Worm (Caenorhabditis elegans): Measurements from ENCODE around the gene Y110A2AL.7.

Gene Y110A2AL.7

ce11 chrII:2843088-2843487 is at the start of gene Y110A2AL.7:
TSS of gene Y110A2AL.7 (minus strand) at chrII:2843188.
- TF ChIP-seq cog-1 (tag; optimal IDR thresholded peaks at IDR 0.05) (no peak), med-1 (GFP tag; optimal IDR thresholded peaks at IDR 0.05; ENCODE audit: insufficient read depth) (no peak)

- peak; percentile 86 for TF ChIP-seq flt-1 (GFP tag; IDR thresholded peaks at IDR 0.05)
- peak; percentile 69 for TF ChIP-seq cog-1 (tag; optimal IDR thresholded peaks at IDR 0.05)
- no peak for TF ChIP-seq med-1 (GFP tag; optimal IDR thresholded peaks at IDR 0.05; ENCODE audit: insufficient read depth)
- peak; percentile 93 for TF ChIP-seq T22C8.4 (GFP tag; IDR thresholded peaks at IDR 0.05)
- TF ChIP-seq ref-1 (GFP tag; conservative IDR thresholded peaks at IDR 0.05), result no peak
- TF ChIP-seq ztf-29 (GFP tag; IDR thresholded peaks at IDR 0.05), result no peak
- peak; percentile 71; the same call in 1 of the 2 replicates for TF ChIP-seq klf-2 (GFP tag; conservative IDR thresholded peaks at IDR 0.05)
- peak; percentile 82 for TF ChIP-seq ztf-23 (GFP tag; IDR thresholded peaks at IDR 0.05)
Measured at ce11 chrII:2888957-2889630, 46.1 kb upstream of the Y110A2AL.7 start, which contains the start of gene pinn-1. TSS of gene pinn-1 (minus strand) at chrII:2889007.

ce11 chrII:2885518-2886449 is 42.8 kb upstream of the Y110A2AL.7 start:
- TF ChIP-seq T22C8.4 (GFP tag; IDR thresholded peaks at IDR 0.05) (peak; percentile 60), flt-1 (GFP tag; IDR thresholded peaks at IDR 0.05) (no peak)

ce11 chrII:2884810-2885209 is 41.8 kb upstream of the Y110A2AL.7 start, which contains the start of gene pigw-1:
TSS of gene pigw-1 (minus strand) at chrII:2884910.
- TF ChIP-seq klf-2 (GFP tag; conservative IDR thresholded peaks at IDR 0.05) (no peak), ztf-29 (GFP tag; IDR thresholded peaks at IDR 0.05) (no peak), flt-1 (GFP tag; IDR thresholded peaks at IDR 0.05) (no peak), ztf-23 (GFP tag; IDR thresholded peaks at IDR 0.05) (no peak), tab-1 (GFP tag; IDR thresholded peaks at IDR 0.05) (no peak), T22C8.4 (GFP tag; IDR thresholded peaks at IDR 0.05) (no peak), cog-1 (tag; optimal IDR thresholded peaks at IDR 0.05) (no peak), med-1 (GFP tag; optimal IDR thresholded peaks at IDR 0.05; ENCODE audit: insufficient read depth) (no peak), ref-1 (GFP tag; conservative IDR thresholded peaks at IDR 0.05) (no peak)

ce11 chrII:2881088-2881487 is 38.1 kb upstream of the Y110A2AL.7 start:
- TF ChIP-seq cog-1 (tag; optimal IDR thresholded peaks at IDR 0.05) (no peak), ztf-23 (GFP tag; IDR thresholded peaks at IDR 0.05) (no peak), med-1 (GFP tag; optimal IDR thresholded peaks at IDR 0.05; ENCODE audit: insufficient read depth) (no peak), flt-1 (GFP tag; IDR thresholded peaks at IDR 0.05) (peak; percentile 57), ref-1 (GFP tag; conservative IDR thresholded peaks at IDR 0.05) (no peak), klf-2 (GFP tag; conservative IDR thresholded peaks at IDR 0.05) (no peak), ztf-29 (GFP tag; IDR thresholded peaks at IDR 0.05) (no peak)

- TF ChIP-seq ztf-23 (GFP tag; IDR thresholded peaks at IDR 0.05) (no peak), ref-1 (GFP tag; conservative IDR thresholded peaks at IDR 0.05) (no peak), flt-1 (GFP tag; IDR thresholded peaks at IDR 0.05) (no peak), med-1 (GFP tag; optimal IDR thresholded peaks at IDR 0.05; ENCODE audit: insufficient read depth) (no peak), T22C8.4 (GFP tag; IDR thresholded peaks at IDR 0.05) (no peak), ztf-29 (GFP tag; IDR thresholded peaks at IDR 0.05) (no peak), cog-1 (tag; optimal IDR thresholded peaks at IDR 0.05) (no peak), tab-1 (GFP tag; IDR thresholded peaks at IDR 0.05) (no peak), klf-2 (GFP tag; conservative IDR thresholded peaks at IDR 0.05) (no peak)
Measured at ce11 chrII:2878909-2879308, 35.9 kb upstream of the Y110A2AL.7 start.

ce11 chrII:2874801-2875200 is 31.8 kb upstream of the Y110A2AL.7 start, which contains the start of gene Y110A2AL.1:
TSS of gene Y110A2AL.1 (plus strand) at chrII:2875101.
- TF ChIP-seq ref-1 (GFP tag; conservative IDR thresholded peaks at IDR 0.05) (no peak), cog-1 (tag; optimal IDR thresholded peaks at IDR 0.05) (no peak), klf-2 (GFP tag; conservative IDR thresholded peaks at IDR 0.05) (no peak), ztf-23 (GFP tag; IDR thresholded peaks at IDR 0.05) (no peak), med-1 (GFP tag; optimal IDR thresholded peaks at IDR 0.05; ENCODE audit: insufficient read depth) (no peak), tab-1 (GFP tag; IDR thresholded peaks at IDR 0.05) (no peak)

- no peak for TF ChIP-seq ref-1 (GFP tag; conservative IDR thresholded peaks at IDR 0.05)
Measured at ce11 chrII:2871816-2872215, 28.8 kb upstream of the Y110A2AL.7 start, which contains the start of gene Y110A2AL.10. TSS of gene Y110A2AL.10 (minus strand) at chrII:2871916.

- no peak for TF ChIP-seq T22C8.4 (GFP tag; IDR thresholded peaks at IDR 0.05)
- no peak for TF ChIP-seq ztf-29 (GFP tag; IDR thresholded peaks at IDR 0.05)
- no peak for TF ChIP-seq med-1 (GFP tag; optimal IDR thresholded peaks at IDR 0.05; ENCODE audit: insufficient read depth)
- TF ChIP-seq klf-2 (GFP tag; conservative IDR thresholded peaks at IDR 0.05), result no peak
- TF ChIP-seq ztf-23 (GFP tag; IDR thresholded peaks at IDR 0.05), result no peak
- no peak for TF ChIP-seq ref-1 (GFP tag; conservative IDR thresholded peaks at IDR 0.05)
- no peak for TF ChIP-seq cog-1 (tag; optimal IDR thresholded peaks at IDR 0.05)
- no peak for TF ChIP-seq flt-1 (GFP tag; IDR thresholded peaks at IDR 0.05)
Measured at ce11 chrII:2867701-2868100, 24.7 kb upstream of the Y110A2AL.7 start, which contains the start of gene Y110A2AL.2. TSS of gene Y110A2AL.2 (plus strand) at chrII:2868001.

All from whole organism, midembryonic.